Worm (Caenorhabditis elegans) whole organism, L1 larva: ENCODE measurements around the gene nhr-43.

Experiments used
- ama-1 ChIP-seq: fragments of 150-350 bp; optimal IDR thresholded peaks from 2 replicates; lab custom pipeline; 2014
- blmp-1 ChIP-seq: fragments of 150-350 bp; optimal IDR thresholded peaks from 2 replicates; lab custom pipeline; 2014; ENCODE audit warnings: missing biosample characterization, missing genetic modification characterization
- egl-27 ChIP-seq, 2 experiments: fragments of 150-350 bp in 1 of 2; sonication (generic microtip); optimal IDR thresholded peaks; 3 replicates each; lab custom pipeline; 2017 to 2018; ENCODE audit warnings: missing biosample characterization in 2 of 2, missing genetic modification characterization in 2 of 2, missing genetic modification reagents in 2 of 2
- grh-1 ChIP-seq: fragments of 200-800 bp; sonication (Bioruptor generic); IDR thresholded peaks from 2 replicates; pipeline ENCODE4 v1.3.6; 2022; ENCODE audit warnings: missing genetic modification reagents, missing genetic modification characterization, missing compliant biosample characterization
- lir-3 ChIP-seq: sonication (generic microtip); optimal IDR thresholded peaks from 2 replicates; lab custom pipeline; 2016; ENCODE audit warnings: mild to moderate bottlenecking, missing genetic modification characterization, moderate library complexity, missing compliant biosample characterization; ENCODE audit not compliant: poor library complexity
- lsy-2 ChIP-seq, 2 experiments: fragments of 150-350 bp; optimal IDR thresholded peaks; 2 replicates each; lab custom pipeline; 2014; ENCODE audit warnings: missing biosample characterization in 2 of 2, missing genetic modification characterization in 2 of 2
- nhr-90 ChIP-seq: sonication (generic microtip); optimal IDR thresholded peaks from 2 replicates; lab custom pipeline; 2016; ENCODE audit warnings: mild to moderate bottlenecking, missing genetic modification characterization, missing compliant biosample characterization; ENCODE audit not compliant: poor library complexity
- skn-1 ChIP-seq: fragments of 150-350 bp; optimal IDR thresholded peaks from 2 replicates; lab custom pipeline; 2014; ENCODE audit warnings: missing biosample characterization, missing genetic modification characterization
- sptf-1 ChIP-seq: fragments of 150-350 bp; optimal IDR thresholded peaks from 2 replicates; lab custom pipeline; 2014; ENCODE audit warnings: missing biosample characterization, missing genetic modification characterization
- unc-86 ChIP-seq: sonication (generic microtip); optimal IDR thresholded peaks from 2 replicates; lab custom pipeline; 2016; ENCODE audit warnings: missing genetic modification characterization, missing compliant biosample characterization
- xbp-1 ChIP-seq: sonication (generic microtip); optimal IDR thresholded peaks from 2 replicates; lab custom pipeline; 2016; ENCODE audit warnings: missing genetic modification characterization, missing compliant biosample characterization
- zag-1 ChIP-seq: fragments of 150-350 bp; optimal IDR thresholded peaks from 2 replicates; lab custom pipeline; 2014; ENCODE audit warnings: missing biosample characterization, missing genetic modification characterization
- ztf-4 ChIP-seq: fragments of 150-350 bp; optimal IDR thresholded peaks from 2 replicates; lab custom pipeline; 2014; ENCODE audit warnings: missing biosample characterization, missing genetic modification characterization

DNA sequence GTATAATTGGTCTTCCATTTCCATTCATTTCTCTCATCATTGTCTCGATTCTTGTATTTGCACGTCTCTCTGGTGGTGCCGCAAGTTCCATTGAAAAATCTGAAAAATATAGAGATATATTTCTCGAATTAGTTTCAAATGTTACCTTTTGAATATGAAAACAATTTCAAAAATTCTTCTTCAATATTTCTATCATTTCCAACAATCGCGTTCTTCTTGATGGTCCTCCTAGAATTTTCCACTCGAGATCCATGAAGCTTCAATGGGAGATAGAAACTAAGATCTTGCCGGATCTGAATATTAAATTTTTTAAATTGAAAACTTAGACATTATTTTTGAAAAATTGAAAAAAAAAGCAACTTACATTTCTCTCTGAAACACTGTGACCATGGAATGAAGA is 19.7 kb downstream of the nhr-43 start:
- no peak for TF ChIP-seq egl-27 (tag; optimal IDR thresholded peaks at IDR 0.05; lab: Kevin White, UChicago)
- TF ChIP-seq ztf-4 (tag; lab: Kevin White, UChicago), result no peak
- TF ChIP-seq skn-1 (tag; lab: Kevin White, UChicago), result no peak
- TF ChIP-seq lir-3, result no peak
- no peak for TF ChIP-seq sptf-1 (tag; lab: Kevin White, UChicago)
- no peak for TF ChIP-seq zag-1 (tag; lab: Kevin White, UChicago)
- no peak for TF ChIP-seq grh-1 (GFP tag; lab: Robert Waterston, UW)
- TF ChIP-seq nhr-90, result no peak
- TF ChIP-seq blmp-1, result no peak
- no peak for TF ChIP-seq xbp-1 (tag; lab: Kevin White, UChicago)
- no peak for TF ChIP-seq lsy-2 (tag; optimal IDR thresholded peaks at IDR 0.05; lab: Kevin White, UChicago)
- TF ChIP-seq ama-1 (lab: Kevin White, UChicago), result no peak
- no peak for TF ChIP-seq unc-86 (tag; lab: Kevin White, UChicago)
